Fruit fly (Drosophila melanogaster) whole organism: ENCODE results near the gene CG34129.

Source experiments
- CG8478 ChIP-seq: fragments of >200 bp; optimal IDR thresholded peaks from 2 replicates; lab custom pipeline; 2018; ENCODE audit warnings: inconsistent platforms
- EcR ChIP-seq, 2 experiments: fragments of >200 bp; optimal IDR thresholded peaks; 2 replicates each; lab custom pipeline; 2017; ENCODE audit warnings: missing biosample characterization in 2 of 2, missing genetic modification characterization in 2 of 2, missing genetic modification reagents in 2 of 2
- pan ChIP-seq: fragments of >200 bp; optimal IDR thresholded peaks from 2 replicates; lab custom pipeline; 2017
- psq ChIP-seq: fragments of >200 bp; optimal IDR thresholded peaks from 2 replicates; lab custom pipeline; 2017

- TF ChIP-seq CG8478 (lab: Kevin White, UChicago) (no peak), EcR (GFP tag; optimal IDR thresholded peaks at IDR 0.05; lab: Kevin White, UChicago) (no peak), pan (lab: Kevin White, UChicago) (no peak), psq (lab: Kevin White, UChicago) (no peak)
Observed at dm6 chr3R:26212935-26213334, 21.9 kb upstream of the CG34129 start.
